Fruit fly (Drosophila melanogaster) whole organism, embryonic: ENCODE results near the gene Targ3.

Experiments used
- Blimp-1 ChIP-seq: fragments of 200-800 bp; sonication (Bioruptor generic); optimal IDR thresholded peaks from 3 replicates; lab custom pipeline; 2018; ENCODE audit warnings: missing biosample characterization, missing genetic modification characterization, mild to moderate bottlenecking, moderate library complexity, missing genetic modification reagents
- CG10366 ChIP-seq: fragments of 200-800 bp; sonication (Bioruptor generic); IDR thresholded peaks from 2 replicates; pipeline ENCODE4 v1.3.6; 2022; ENCODE audit warnings: missing biosample characterization, missing genetic modification characterization
- CG10543 ChIP-seq: fragments of 200-800 bp; sonication (Bioruptor generic); optimal IDR thresholded peaks from 3 replicates; lab custom pipeline; 2017; ENCODE audit warnings: missing biosample characterization, mild to moderate bottlenecking, missing genetic modification characterization, moderate library complexity
- CG11504 ChIP-seq: fragments of 200-800 bp; sonication (Bioruptor generic); optimal IDR thresholded peaks from 3 replicates; lab custom pipeline; 2019; ENCODE audit warnings: missing biosample characterization, mild to moderate bottlenecking, missing genetic modification characterization, moderate library complexity
- CG12071 ChIP-seq: fragments of 200-800 bp; sonication (Bioruptor generic); optimal IDR thresholded peaks from 3 replicates; lab custom pipeline; 2018; ENCODE audit warnings: missing biosample characterization, mild to moderate bottlenecking, missing genetic modification characterization
- CG1602 ChIP-seq: fragments of 200-800 bp; sonication (Bioruptor generic); optimal IDR thresholded peaks from 3 replicates; lab custom pipeline; 2016; ENCODE audit warnings: missing biosample characterization, missing genetic modification characterization
- CG17186 ChIP-seq: fragments of 200-800 bp; sonication (Bioruptor generic); optimal IDR thresholded peaks from 3 replicates; lab custom pipeline; 2017; ENCODE audit warnings: missing biosample characterization, missing genetic modification reagents, missing genetic modification characterization
- CG17361 ChIP-seq: fragments of 200-800 bp; sonication (Bioruptor generic); IDR thresholded peaks from 3 replicates; pipeline ENCODE4 v1.3.6; 2022; ENCODE audit warnings: missing biosample characterization, missing genetic modification characterization
- CG17568 ChIP-seq: fragments of 200-800 bp; sonication (Bioruptor generic); optimal IDR thresholded peaks from 2 replicates; lab custom pipeline; 2018; ENCODE audit warnings: missing biosample characterization, mild to moderate bottlenecking, missing genetic modification characterization, moderate library complexity
- CG2129 ChIP-seq: fragments of 200-800 bp; sonication (Bioruptor generic); IDR thresholded peaks from 2 replicates; pipeline ENCODE4 v1.3.6; 2022; ENCODE audit warnings: missing biosample characterization, missing genetic modification characterization; ENCODE audit not compliant: partially characterized antibody
- CG2678 ChIP-seq: fragments of 200-800 bp; sonication (Bioruptor generic); optimal IDR thresholded peaks from 3 replicates; lab custom pipeline; 2019; ENCODE audit warnings: missing biosample characterization, mild to moderate bottlenecking, missing genetic modification characterization, moderate library complexity
- CG31441 ChIP-seq: fragments of 200-800 bp; sonication (Bioruptor generic); IDR thresholded peaks from 2 replicates; pipeline ENCODE4 v1.3.6; 2022; ENCODE audit warnings: missing biosample characterization, missing genetic modification characterization
- CG3726 ChIP-seq: fragments of 200-800 bp; sonication (Bioruptor generic); IDR thresholded peaks from 3 replicates; pipeline ENCODE4, ENCODE4 v1.3.6; 2022; ENCODE audit warnings: missing biosample characterization, missing genetic modification characterization
- CG4854 ChIP-seq: fragments of 200-800 bp; sonication (Bioruptor generic); optimal IDR thresholded peaks from 2 replicates; lab custom pipeline; 2016; ENCODE audit warnings: missing biosample characterization, missing genetic modification characterization, inconsistent platforms
- CG9932 ChIP-seq: fragments of 200-800 bp; sonication (Bioruptor generic); IDR thresholded peaks from 2 replicates; pipeline ENCODE4 v1.3.6; 2022; ENCODE audit warnings: missing biosample characterization, missing genetic modification characterization
- Camta ChIP-seq: fragments of 200-800 bp; sonication (Bioruptor generic); optimal IDR thresholded peaks from 2 replicates; lab custom pipeline; 2016; ENCODE audit warnings: missing biosample characterization, missing genetic modification characterization
- CkIIα-i1 ChIP-seq: fragments of 200-800 bp; sonication (Bioruptor generic); IDR thresholded peaks from 2 replicates; pipeline ENCODE4 v1.3.6; 2022; ENCODE audit warnings: missing biosample characterization, missing genetic modification characterization
- Drgx ChIP-seq: fragments of 200-800 bp; sonication (Bioruptor generic); IDR thresholded peaks from 2 replicates; pipeline ENCODE4 v1.3.6; 2022; ENCODE audit warnings: missing biosample characterization, missing genetic modification characterization
- Ets65A ChIP-seq: fragments of 200-800 bp; sonication (Bioruptor generic); peaks from one replicate; lab custom pipeline; 2016; ENCODE audit warnings: missing biosample characterization, missing genetic modification characterization
- Hr78 ChIP-seq, 2 experiments: fragments of 200-800 bp in 1 of 2; fragments of >200 bp in 1 of 2; sonication (Bioruptor generic) in 1 of 2; optimal IDR thresholded peaks; 2 replicates each; lab custom pipeline; 2017 to 2019; ENCODE audit warnings: missing biosample characterization in 2 of 2, missing genetic modification characterization in 2 of 2, mild to moderate bottlenecking in 1 of 2, moderate library complexity in 1 of 2
- Max ChIP-seq: fragments of 200-800 bp; sonication (Bioruptor generic); optimal IDR thresholded peaks from 2 replicates; lab custom pipeline; 2016; ENCODE audit warnings: missing biosample characterization, mild to moderate bottlenecking, missing genetic modification characterization
- Med ChIP-seq: fragments of 200-800 bp; sonication (Bioruptor generic); peaks from one replicate; lab custom pipeline; 2016; ENCODE audit warnings: missing biosample characterization, missing genetic modification characterization, mild to moderate bottlenecking, inconsistent platforms, moderate library complexity
- NFAT ChIP-seq: fragments of 200-800 bp; sonication (Bioruptor generic); IDR thresholded peaks from 2 replicates; pipeline ENCODE4 v1.3.6; 2022; ENCODE audit warnings: missing biosample characterization, missing genetic modification characterization
- Nf-YA ChIP-seq: fragments of 200-800 bp; sonication (Bioruptor generic); IDR thresholded peaks from 2 replicates; pipeline ENCODE4 v1.3.6; 2022; ENCODE audit warnings: missing biosample characterization, missing genetic modification characterization
- NfI ChIP-seq: fragments of 200-800 bp; sonication (Bioruptor generic); optimal IDR thresholded peaks from 3 replicates; lab custom pipeline; 2018; ENCODE audit warnings: missing biosample characterization, mild to moderate bottlenecking, missing genetic modification characterization, moderate library complexity
- Pdp1 ChIP-seq, 2 experiments: fragments of 200-800 bp; sonication (Bioruptor generic); optimal IDR thresholded peaks; 3 replicates each; lab custom pipeline; 2016; ENCODE audit warnings: missing biosample characterization in 2 of 2, missing genetic modification characterization in 2 of 2, mild to moderate bottlenecking in 1 of 2, moderate library complexity in 1 of 2
- Ravus ChIP-seq: fragments of 200-800 bp; sonication (Bioruptor generic); IDR thresholded peaks from 2 replicates; pipeline ENCODE4 v1.3.6; 2022; ENCODE audit warnings: missing biosample characterization, missing genetic modification characterization
- Sox100B ChIP-seq: fragments of 200-800 bp; sonication (Bioruptor generic); optimal IDR thresholded peaks from 3 replicates; lab custom pipeline; 2018; ENCODE audit warnings: missing biosample characterization, mild to moderate bottlenecking, missing genetic modification characterization
- Xrp1 ChIP-seq: fragments of 200-800 bp; sonication (Bioruptor generic); IDR thresholded peaks from 2 replicates; pipeline ENCODE4 v1.3.6; 2022; ENCODE audit warnings: missing biosample characterization, missing genetic modification characterization
- cad ChIP-seq: fragments of >200 bp; optimal IDR thresholded peaks from 2 replicates; lab custom pipeline; 2017; ENCODE audit warnings: missing biosample characterization, missing genetic modification characterization
- crol ChIP-seq: fragments of 200-800 bp; sonication (Bioruptor generic); IDR thresholded peaks from 2 replicates; pipeline ENCODE4 v1.3.6; 2022; ENCODE audit warnings: missing biosample characterization, missing genetic modification characterization
- dysf ChIP-seq: fragments of 200-800 bp; sonication (Bioruptor generic); IDR thresholded peaks from 3 replicates; pipeline ENCODE4 v1.3.6; 2022; ENCODE audit warnings: missing biosample characterization, missing genetic modification characterization
- en ChIP-seq: fragments of 200-800 bp; sonication (Bioruptor generic); optimal IDR thresholded peaks from 2 replicates; lab custom pipeline; 2016; ENCODE audit warnings: missing biosample characterization, missing genetic modification characterization
- gce ChIP-seq: fragments of 200-800 bp; sonication (Bioruptor generic); IDR thresholded peaks from 3 replicates; pipeline ENCODE4 v1.3.6; 2022; ENCODE audit warnings: missing biosample characterization, missing genetic modification characterization
- gem ChIP-seq: fragments of 200-800 bp; sonication (Bioruptor generic); optimal IDR thresholded peaks from 2 replicates; lab custom pipeline; 2019; ENCODE audit warnings: missing biosample characterization, mild to moderate bottlenecking, missing genetic modification characterization, moderate library complexity
- ind ChIP-seq: fragments of 200-800 bp; sonication (Bioruptor generic); optimal IDR thresholded peaks from 3 replicates; lab custom pipeline; 2016; ENCODE audit warnings: missing biosample characterization, missing genetic modification characterization
- org-1 ChIP-seq: fragments of 200-800 bp; sonication (Bioruptor generic); optimal IDR thresholded peaks from 2 replicates; lab custom pipeline; 2017; ENCODE audit warnings: missing biosample characterization, missing genetic modification characterization
- pan ChIP-seq, 4 experiments: fragments of >200 bp in 3 of 4; fragments of 200-800 bp in 1 of 4; sonication (Bioruptor generic) in 1 of 4; optimal IDR thresholded peaks in 3 of 4; IDR thresholded peaks in 1 of 4; 2 replicates each; pipeline versions ENCODE4 v1.3.6 to Lab custom; 2017 to 2022; ENCODE audit warnings: missing biosample characterization in 2 of 4, missing genetic modification characterization in 2 of 4, mixed read lengths in 1 of 4
- phol ChIP-seq: fragments of 200-800 bp; sonication (Bioruptor generic); optimal IDR thresholded peaks from 3 replicates; lab custom pipeline; 2018; ENCODE audit warnings: missing biosample characterization, mild to moderate bottlenecking, missing genetic modification characterization, moderate library complexity
- pita ChIP-seq: fragments of 200-800 bp; sonication (Bioruptor generic); optimal IDR thresholded peaks from 2 replicates; lab custom pipeline; 2017; ENCODE audit warnings: missing biosample characterization, mild to moderate bottlenecking, missing genetic modification characterization
- row ChIP-seq: fragments of 200-800 bp; sonication (Bioruptor generic); IDR thresholded peaks from 3 replicates; pipeline ENCODE4 v1.3.6; 2022; ENCODE audit warnings: missing biosample characterization, missing genetic modification characterization
- slbo ChIP-seq: fragments of 200-800 bp; sonication (Bioruptor generic); IDR thresholded peaks from 2 replicates; pipeline ENCODE4 v1.3.6; 2022; ENCODE audit warnings: missing biosample characterization, missing genetic modification characterization
- sug ChIP-seq: fragments of 200-800 bp; optimal IDR thresholded peaks from 2 replicates; lab custom pipeline; 2019; ENCODE audit warnings: missing biosample characterization, mild to moderate bottlenecking, missing genetic modification characterization, moderate library complexity
- toy ChIP-seq: fragments of 200-800 bp; sonication (Bioruptor generic); IDR thresholded peaks from 2 replicates; pipeline ENCODE4 v1.3.6; 2022; ENCODE audit warnings: missing biosample characterization, missing genetic modification characterization
- trem ChIP-seq: fragments of 200-800 bp; optimal IDR thresholded peaks from 3 replicates; lab custom pipeline; 2019; ENCODE audit warnings: missing biosample characterization, mild to moderate bottlenecking, missing genetic modification characterization, moderate library complexity
- ttk ChIP-seq: fragments of 200-800 bp; sonication (Bioruptor generic); IDR thresholded peaks from 2 replicates; pipeline ENCODE4 v2.1.2; 2022; ENCODE audit warnings: missing biosample characterization, missing genetic modification characterization
- vvl ChIP-seq: fragments of 200-800 bp; sonication (Bioruptor generic); IDR thresholded peaks from 2 replicates; pipeline ENCODE4 v1.3.6; 2022; ENCODE audit warnings: missing biosample characterization, missing genetic modification characterization
- zfh1 ChIP-seq: fragments of 200-800 bp; sonication (Bioruptor generic); IDR thresholded peaks from 3 replicates; pipeline ENCODE4 v1.3.6; 2022; ENCODE audit warnings: missing biosample characterization, missing genetic modification characterization

Gene Targ3

DNA sequence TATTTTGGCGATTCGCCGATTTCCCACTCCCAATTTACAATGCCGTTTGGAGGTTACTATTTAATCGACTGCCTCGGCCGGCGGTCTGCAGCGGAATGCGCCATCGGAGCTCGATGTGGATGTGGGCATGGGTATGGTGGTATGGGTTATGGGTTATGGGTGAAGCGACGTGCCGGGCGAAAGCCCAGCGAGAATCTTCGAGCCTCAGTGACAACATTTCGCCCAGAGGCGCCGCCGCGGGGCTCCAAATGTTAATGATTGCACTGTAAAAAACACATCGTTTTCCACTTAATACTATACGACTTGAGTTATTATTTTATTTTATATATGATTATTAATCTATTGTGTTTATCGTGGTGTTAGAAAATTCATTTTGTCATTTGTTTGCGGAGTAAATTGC is 4.0 kb downstream of the Targ3 start (continued):
- TF ChIP-seq ttk (GFP tag; lab: Robert Waterston, UW) (peak; percentile 53; the same call in 1 of the 2 replicates), vvl (GFP tag; lab: Robert Waterston, UW) (0 out of 2 replicates have a peak, but pooled peaks have one; percentile 30), Hr78 (GFP tag; optimal IDR thresholded peaks at IDR 0.05; lab: Kevin White, UChicago) (peak in 1 of 2 experiments; percentile 25), Xrp1 (GFP tag; lab: Robert Waterston, UW) (0 out of 2 replicates have a peak, but pooled peaks have one; percentile 38), CG2678 (tag; lab: Kevin White, UChicago) (peak; percentile 10), phol (tag; lab: Kevin White, UChicago) (peak; percentile 20), pita (GFP tag; lab: Kevin White, UChicago) (no peak), pan (optimal IDR thresholded peaks at IDR 0.05; lab: Kevin White, UChicago) (no peak), pan (GFP tag; optimal IDR thresholded peaks at IDR 0.05 in 1 of 2, IDR thresholded peaks at IDR 0.05 in 1 of 2) (peak in 1 of 2 experiments; percentile 26), gem (tag; lab: Kevin White, UChicago) (peak; percentile 27), CG31441 (0 out of 2 replicates have a peak, but pooled peaks have one; percentile 25), trem (tag; lab: Kevin White, UChicago) (no peak), org-1 (GFP tag; lab: Kevin White, UChicago) (no peak), NFAT (GFP tag; lab: Robert Waterston, UW) (0 out of 2 replicates have a peak, but pooled peaks have one; percentile 9), Blimp-1 (GFP tag; lab: Kevin White, UChicago) (peak; percentile 27), dysf (0 out of 3 replicates have a peak, but pooled peaks have one; percentile 18), Sox100B (GFP tag; lab: Kevin White, UChicago) (peak; percentile 8), Ets65A (GFP tag; lab: Kevin White, UChicago) (peak; percentile 13), gce (GFP tag; lab: Robert Waterston, UW) (0 out of 3 replicates have a peak, but pooled peaks have one; percentile 55), crol (GFP tag; lab: Robert Waterston, UW) (0 out of 2 replicates have a peak, but pooled peaks have one; percentile 33), Drgx (GFP tag; lab: Robert Waterston, UW) (0 out of 2 replicates have a peak, but pooled peaks have one; percentile 19), CG10543 (peak; percentile 25), row (GFP tag; lab: Robert Waterston, UW) (peak; percentile 42; the same call in 2 of the 3 replicates), toy (GFP tag; lab: Robert Waterston, UW) (0 out of 2 replicates have a peak, but pooled peaks have one; percentile 9), cad (GFP tag; lab: Kevin White, UChicago) (no peak), CG4854 (no peak), Nf-YA (0 out of 2 replicates have a peak, but pooled peaks have one; percentile 8), CG9932 (peak; percentile 36; the same call in 1 of the 2 replicates), Ravus (GFP tag; lab: Robert Waterston, UW) (no peak), sug (tag; lab: Kevin White, UChicago) (no peak), CG10366 (GFP tag; lab: Robert Waterston, UW) (no peak), CG2129 (GFP tag; lab: Robert Waterston, UW) (no peak), CkIIα-i1 (GFP tag; lab: Robert Waterston, UW) (no peak), Max (GFP tag; lab: Kevin White, UChicago) (no peak), CG17361 (GFP tag; lab: Robert Waterston, UW) (0 out of 3 replicates have a peak, but pooled peaks have one; percentile 39), CG11504 (tag; lab: Kevin White, UChicago) (peak; percentile 22), Med (GFP tag; lab: Kevin White, UChicago) (peak; percentile 29), slbo (GFP tag; lab: Robert Waterston, UW) (0 out of 2 replicates have a peak, but pooled peaks have one; percentile 24)

DNA sequence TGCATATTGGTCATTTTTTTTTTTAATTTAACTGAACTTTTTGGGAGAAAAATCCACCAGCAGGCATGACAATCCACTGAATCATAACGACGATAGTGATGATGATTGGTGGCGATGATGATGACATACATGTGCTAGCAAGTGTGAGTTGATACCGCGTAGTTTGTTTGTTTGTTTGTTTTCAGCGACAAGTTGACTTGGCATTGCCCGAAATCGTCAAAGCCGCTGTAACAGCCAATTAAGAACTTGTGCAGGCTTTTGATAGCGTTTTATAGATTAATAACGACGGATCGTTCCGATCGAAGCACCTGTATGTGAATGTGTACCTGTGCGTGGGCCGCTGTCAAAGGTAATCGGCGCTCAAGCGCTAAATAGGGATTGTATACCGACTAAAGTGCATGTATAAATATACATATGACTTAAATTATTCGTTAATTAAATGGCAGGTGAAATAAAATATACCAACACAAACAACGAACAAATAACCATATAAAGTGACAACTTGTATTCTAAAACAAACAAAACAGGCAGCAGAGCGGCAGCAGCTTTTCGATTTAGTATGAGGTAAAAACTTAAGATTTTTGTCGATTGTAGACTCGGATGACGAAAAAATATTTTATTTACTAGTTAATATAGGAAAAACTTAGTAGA is 4.7 kb downstream of the Targ3 start:
- TF ChIP-seq CG17568 (GFP tag; lab: Kevin White, UChicago) (no peak), CG3726 (GFP tag; lab: Robert Waterston, UW) (no peak), CG2129 (GFP tag; lab: Robert Waterston, UW) (no peak), sug (tag; lab: Kevin White, UChicago) (peak; percentile 25), CG12071 (GFP tag; lab: Kevin White, UChicago) (peak; percentile 3), Camta (GFP tag; lab: Kevin White, UChicago) (no peak), Pdp1 (GFP tag; optimal IDR thresholded peaks at IDR 0.05; lab: Kevin White, UChicago) (peak in 1 of 2 experiments; percentile 32), Ets65A (GFP tag; lab: Kevin White, UChicago) (peak; percentile 22), CG1602 (GFP tag; lab: Kevin White, UChicago) (no peak), en (GFP tag; lab: Kevin White, UChicago) (no peak), zfh1 (no peak), NfI (peak; percentile 3), CG17186 (GFP tag; lab: Kevin White, UChicago) (no peak), ind (GFP tag; lab: Kevin White, UChicago) (no peak)
